Worm (Caenorhabditis elegans) whole organism, young adult: ENCODE data around the gene zip-10.

ENCODE experiments used
- F55B11.4 ChIP-seq: sonication (generic microtip); optimal IDR thresholded peaks from 2 replicates; lab custom pipeline; 2016; ENCODE audit warnings: missing compliant biosample characterization, missing genetic modification characterization, borderline replicate concordance; ENCODE audit not compliant: insufficient read depth
- T07F8.4 ChIP-seq: sonication (generic microtip); optimal IDR thresholded peaks from 2 replicates; lab custom pipeline; 2016; ENCODE audit warnings: mild to moderate bottlenecking, missing genetic modification characterization, moderate library complexity, missing compliant biosample characterization
- Y67H2A.10 ChIP-seq: fragments of 200-800 bp; sonication (Bioruptor generic); conservative IDR thresholded peaks from 2 replicates; pipeline ENCODE4 v1.3.6; 2022; ENCODE audit warnings: missing genetic modification reagents, missing genetic modification characterization, missing compliant biosample characterization
- attf-5 ChIP-seq: fragments of 200-800 bp; sonication (Bioruptor generic); optimal IDR thresholded peaks from 2 replicates; lab custom pipeline; 2018; ENCODE audit warnings: mild to moderate bottlenecking, missing genetic modification characterization, missing compliant biosample characterization
- cebp-2 ChIP-seq: fragments of 200-800 bp; sonication (Bioruptor generic); IDR thresholded peaks from 2 replicates; pipeline ENCODE4 v1.3.6; 2022; ENCODE audit warnings: missing genetic modification characterization, missing compliant biosample characterization
- ceh-58 ChIP-seq: fragments of 200-800 bp; sonication (Bioruptor generic); IDR thresholded peaks from 2 replicates; pipeline ENCODE4 v1.3.6; 2022; ENCODE audit warnings: missing genetic modification characterization, missing compliant biosample characterization
- dpl-1 ChIP-seq: fragments of 150-350 bp; optimal IDR thresholded peaks from 2 replicates; lab custom pipeline; 2014; ENCODE audit warnings: missing biosample characterization, missing genetic modification reagents, missing genetic modification characterization
- hlh-26 ChIP-seq: fragments of 200-800 bp; sonication (Bioruptor generic); conservative IDR thresholded peaks from 2 replicates; pipeline ENCODE4 v1.3.6; 2022; ENCODE audit warnings: missing genetic modification reagents, missing genetic modification characterization, missing compliant biosample characterization
- lin-40 ChIP-seq: sonication (generic microtip); optimal IDR thresholded peaks from 2 replicates; lab custom pipeline; 2016; ENCODE audit warnings: missing genetic modification characterization, mild to moderate bottlenecking, missing compliant biosample characterization, missing genotype, missing genetic modification reagents
- lsl-1 ChIP-seq: fragments of 200-800 bp; sonication (Bioruptor generic); optimal IDR thresholded peaks from 2 replicates; lab custom pipeline; 2018; ENCODE audit warnings: mild to moderate bottlenecking, missing genetic modification characterization, moderate library complexity, missing compliant biosample characterization
- mxl-1 ChIP-seq: sonication (generic microtip); optimal IDR thresholded peaks from 2 replicates; lab custom pipeline; 2016; ENCODE audit warnings: missing genetic modification characterization, missing compliant biosample characterization
- nfya-2 ChIP-seq: fragments of 200-800 bp; sonication (Bioruptor generic); IDR thresholded peaks from 2 replicates; pipeline ENCODE4 v1.3.6; 2022; ENCODE audit warnings: missing genetic modification reagents, missing genetic modification characterization, missing compliant biosample characterization
- nhr-179 ChIP-seq: sonication (generic microtip); optimal IDR thresholded peaks from 2 replicates; lab custom pipeline; 2016; ENCODE audit warnings: mild to moderate bottlenecking, missing genetic modification characterization, missing compliant biosample characterization
- nhr-80 ChIP-seq: sonication (generic microtip); optimal IDR thresholded peaks from 2 replicates; lab custom pipeline; 2016; ENCODE audit warnings: missing genetic modification characterization, missing compliant biosample characterization
- snpc-1.1 ChIP-seq: sonication (generic microtip); optimal IDR thresholded peaks from 2 replicates; lab custom pipeline; 2017; ENCODE audit warnings: missing genetic modification characterization, mild to moderate bottlenecking, missing compliant biosample characterization, antibody characterized with exemption, moderate library complexity, missing genotype, missing genetic modification reagents; ENCODE audit not compliant: insufficient read depth
- zfh-2 ChIP-seq: fragments of 200-800 bp; sonication (Bioruptor generic); conservative IDR thresholded peaks from 2 replicates; pipeline ENCODE4 v1.3.6; 2022; ENCODE audit warnings: missing genetic modification reagents, missing genetic modification characterization, missing compliant biosample characterization
- ztf-22 ChIP-seq: fragments of 200-800 bp; sonication (Bioruptor generic); optimal IDR thresholded peaks from 2 replicates; lab custom pipeline; 2018; ENCODE audit warnings: mild to moderate bottlenecking, missing genetic modification characterization, moderate library complexity, missing compliant biosample characterization

zip-10 gene

DNA sequence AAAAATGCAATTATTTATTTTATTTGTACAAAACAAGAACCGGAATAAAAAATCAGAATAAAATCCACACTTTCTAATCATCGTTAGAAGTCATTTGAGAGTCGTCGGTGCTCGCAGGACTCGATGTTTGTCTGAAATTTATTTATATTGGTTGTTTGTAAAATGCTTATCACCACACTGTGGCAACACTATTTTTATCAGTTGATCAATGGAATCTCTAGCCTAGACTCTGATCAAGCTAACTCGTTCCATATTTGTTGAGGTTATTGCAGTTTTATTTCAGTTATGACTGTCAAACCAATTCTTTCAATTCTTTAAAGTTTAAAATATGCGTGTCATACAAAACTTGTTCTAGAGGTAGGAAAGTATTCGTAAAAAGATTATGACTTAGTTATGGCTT, 46.1 kb downstream of the zip-10 start, which contains the start of gene dhs-20:
Gene dhs-20 (minus strand): TSS at position 80 of the 400 bp plus-strand sequence.
- TF ChIP-seq nhr-80 (tag; lab: Kevin White, UChicago): peak; percentile 19
- no peak for TF ChIP-seq attf-5 (GFP tag; lab: Kevin White, UChicago)
- no peak for TF ChIP-seq lin-40 (tag; lab: Kevin White, UChicago)

DNA sequence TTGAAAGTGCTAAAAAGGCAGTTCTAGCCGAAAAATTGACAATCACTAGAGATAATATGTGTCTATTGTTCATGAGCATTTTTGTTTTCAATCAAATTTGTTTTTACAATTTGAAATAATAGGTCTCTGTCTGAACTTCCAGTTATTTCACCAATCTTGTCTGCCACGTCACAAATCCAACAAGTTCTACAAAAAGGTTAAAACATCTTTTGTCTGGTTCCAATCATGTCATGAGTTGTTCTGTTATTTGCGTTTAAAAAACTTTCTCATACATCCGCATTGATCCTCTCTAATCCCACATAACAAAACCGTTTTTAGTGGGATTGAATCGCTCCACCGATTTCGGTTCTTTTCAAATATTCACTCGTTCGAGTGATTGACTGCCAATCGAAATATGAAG, 49.8 kb downstream of the zip-10 start, which contains the start of gene F35B12.9:
Gene F35B12.9 (plus strand): TSS at position 372 of the 400 bp plus-strand sequence.
- no peak for TF ChIP-seq Y67H2A.10 (GFP tag; lab: Robert Waterston, UW)
- no peak for TF ChIP-seq T07F8.4
- no peak for TF ChIP-seq ztf-22 (GFP tag; lab: Kevin White, UChicago)
- no peak for TF ChIP-seq snpc-1.1 (tag; lab: Kevin White, UChicago)
- TF ChIP-seq hlh-26 (GFP tag; lab: Robert Waterston, UW): no peak
- TF ChIP-seq nhr-179 (tag; lab: Kevin White, UChicago): no peak
- no peak for TF ChIP-seq ceh-58 (GFP tag; lab: Robert Waterston, UW)
- TF ChIP-seq lin-40 (tag; lab: Kevin White, UChicago): no peak
- TF ChIP-seq cebp-2: no peak
- TF ChIP-seq dpl-1 (GFP tag; lab: Kevin White, UChicago): no peak
- no peak for TF ChIP-seq nfya-2 (GFP tag; lab: Robert Waterston, UW)
- no peak for TF ChIP-seq zfh-2 (GFP tag; lab: Robert Waterston, UW)
- no peak for TF ChIP-seq F55B11.4 (tag; lab: Kevin White, UChicago)
- no peak for TF ChIP-seq mxl-1 (tag; lab: Kevin White, UChicago)
- no peak for TF ChIP-seq lsl-1 (GFP tag; lab: Kevin White, UChicago)
